ENCODE assay signal across 4 fruit fly cellular contexts in the genomic region with DNA sequence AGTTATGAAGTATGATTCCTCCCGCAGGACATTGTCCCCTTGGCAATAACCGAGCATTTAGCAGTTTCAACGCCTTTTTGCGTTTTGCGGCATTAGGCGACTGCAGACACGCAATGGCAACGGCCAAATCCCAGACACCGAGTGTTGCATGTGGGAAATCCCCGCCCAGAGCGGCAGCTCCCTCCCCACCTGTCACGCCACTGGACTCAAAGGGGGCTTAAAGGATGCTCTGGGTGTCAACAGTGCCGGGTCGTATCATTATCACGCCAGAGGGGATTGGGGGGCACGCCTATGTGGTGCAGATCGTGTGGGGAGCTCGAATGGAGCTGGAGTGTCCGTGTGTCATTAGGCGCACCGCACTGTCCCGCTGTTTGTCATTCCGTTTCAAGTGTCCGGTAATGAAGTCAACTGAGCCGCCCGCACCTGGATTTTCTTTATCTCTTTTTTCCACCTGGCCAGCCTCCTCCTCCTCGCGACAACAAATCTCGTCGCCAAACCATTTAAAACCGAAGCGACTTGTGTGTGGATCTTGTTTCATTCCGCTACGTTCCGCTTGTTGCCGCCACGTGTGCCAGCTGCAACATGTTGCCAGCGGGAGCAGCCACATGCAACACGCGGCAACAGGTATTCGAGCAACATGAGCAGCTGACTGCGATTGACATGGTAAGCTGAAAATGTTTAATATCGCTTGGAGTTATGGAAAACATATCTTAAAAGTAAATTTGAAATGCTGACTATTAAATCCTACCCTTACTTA.
TF ChIP-seq lines count a peak whose summit lies in the region.

No protein-coding gene starts in this region.

- no peak for TF ChIP-seq CTCF in whole organism, embryonic (GFP tag; optimal IDR thresholded peaks at IDR 0.05; lab: Kevin White, UChicago)

TF ChIP-seq in whole organism, embryonic, 481 proteins besides CTCF, POLR2A, EP300 and RAD21 (continues in another document):
- TF ChIP-seq CG9817 (tag; optimal IDR thresholded peaks at IDR 0.05; lab: Kevin White, UChicago) (no peak), CG11504 (tag; optimal IDR thresholded peaks at IDR 0.05; lab: Kevin White, UChicago) (peak; percentile 99), scrt (GFP tag; optimal IDR thresholded peaks at IDR 0.05; lab: Kevin White, UChicago) (peak; percentile 94), chm (GFP tag; IDR thresholded peaks at IDR 0.05; lab: Robert Waterston, UW) (no peak), lilli (GFP tag; optimal IDR thresholded peaks at IDR 0.05; lab: Kevin White, UChicago) (no peak), sug (tag; optimal IDR thresholded peaks at IDR 0.05; lab: Kevin White, UChicago) (no peak), CG1233 (GFP tag; optimal IDR thresholded peaks at IDR 0.05; lab: Kevin White, UChicago) (no peak), CG17186 (GFP tag; optimal IDR thresholded peaks at IDR 0.05; lab: Kevin White, UChicago) (no peak), CG17328 (GFP tag; IDR thresholded peaks at IDR 0.05; lab: Robert Waterston, UW) (no peak), wor (GFP tag; IDR thresholded peaks at IDR 0.05; lab: Robert Waterston, UW) (no peak), CG5180 (GFP tag; optimal IDR thresholded peaks at IDR 0.05; lab: Kevin White, UChicago) (peak; percentile 72), az2 (GFP tag; optimal IDR thresholded peaks at IDR 0.05; lab: Kevin White, UChicago) (no peak), hkb (optimal IDR thresholded peaks at IDR 0.05; lab: Kevin White, UChicago) (no peak), hkb (GFP tag; IDR thresholded peaks at IDR 0.05; lab: Robert Waterston, UW) (no peak), CG6683 (GFP tag; optimal IDR thresholded peaks at IDR 0.05; lab: Kevin White, UChicago) (no peak), chinmo (GFP tag; IDR thresholded peaks at IDR 0.05; lab: Robert Waterston, UW; ENCODE audit: partially characterized antibody) (no peak), pfk (GFP tag; optimal IDR thresholded peaks at IDR 0.05; lab: Kevin White, UChicago) (peak; percentile 96), CG9797 (GFP tag; optimal IDR thresholded peaks at IDR 0.05; lab: Kevin White, UChicago) (no peak), CG9215 (GFP tag; IDR thresholded peaks at IDR 0.05; lab: Robert Waterston, UW) (no peak), CG15514 (GFP tag; optimal IDR thresholded peaks at IDR 0.05; lab: Kevin White, UChicago) (no peak), Nf-YA (GFP tag; IDR thresholded peaks at IDR 0.05; lab: Robert Waterston, UW) (no peak)

TF ChIP-seq in whole organism, prepupa, 60 proteins besides CTCF, POLR2A, EP300 and RAD21:
- TF ChIP-seq salr (GFP tag; optimal IDR thresholded peaks at IDR 0.05; lab: Kevin White, UChicago): no peak
- no peak for TF ChIP-seq Ets96B (tag; optimal IDR thresholded peaks at IDR 0.05; lab: Kevin White, UChicago)
- TF ChIP-seq ss (GFP tag; optimal IDR thresholded peaks at IDR 0.05; lab: Kevin White, UChicago): peak in 1 of 2 experiments; percentile 69
- no peak for TF ChIP-seq Smox (GFP tag; optimal IDR thresholded peaks at IDR 0.05; lab: Kevin White, UChicago)
- 0 out of 2 replicates have a peak, but pooled peaks have one; percentile 12 for TF ChIP-seq CG15336 (GFP tag; IDR thresholded peaks at IDR 0.05; lab: Robert Waterston, UW)
- no peak for TF ChIP-seq CG6276 (GFP tag; optimal IDR thresholded peaks at IDR 0.05; lab: Kevin White, UChicago)
- peak; percentile 45 for TF ChIP-seq Eip78C (GFP tag; lab: Kevin White, UChicago)

TF ChIP-seq in whole organism, pupa, 21 proteins besides CTCF, POLR2A, EP300 and RAD21:
- TF ChIP-seq Pif1B (GFP tag; optimal IDR thresholded peaks at IDR 0.05; lab: Kevin White, UChicago) (no peak), Snoo (tag; optimal IDR thresholded peaks at IDR 0.05; lab: Kevin White, UChicago) (no peak), CG12605 (GFP tag; IDR thresholded peaks at IDR 0.05; lab: Robert Waterston, UW) (peak; percentile 65; the same call in 1 of the 2 replicates), CG9948 (tag; optimal IDR thresholded peaks at IDR 0.05; lab: Kevin White, UChicago) (no peak), CG17806 (tag; optimal IDR thresholded peaks at IDR 0.05; lab: Kevin White, UChicago) (no peak), CG13204 (GFP tag; optimal IDR thresholded peaks at IDR 0.05; lab: Kevin White, UChicago) (peak; percentile 23), gl (tag; optimal IDR thresholded peaks at IDR 0.05; lab: Kevin White, UChicago) (no peak), rn (GFP tag; IDR thresholded peaks at IDR 0.05; lab: Robert Waterston, UW) (no peak), CG8159 (tag; optimal IDR thresholded peaks at IDR 0.05; lab: Kevin White, UChicago) (no peak), CG4496 (GFP tag; IDR thresholded peaks at IDR 0.05; lab: Robert Waterston, UW) (peak; percentile 51; the same call in 1 of the 3 replicates), CG34367 (tag; optimal IDR thresholded peaks at IDR 0.05; lab: Kevin White, UChicago) (no peak)

TF ChIP-seq in whole organism, wandering third instar larva, 38 proteins besides CTCF, POLR2A, EP300 and RAD21:
- peak; percentile 10 for TF ChIP-seq Dif (GFP tag; optimal IDR thresholded peaks at IDR 0.05; lab: Kevin White, UChicago; ENCODE audit: partially characterized antibody)
- no peak for TF ChIP-seq Mio (GFP tag; optimal IDR thresholded peaks at IDR 0.05; lab: Kevin White, UChicago)
TF ChIP-seq in whole organism, wandering third instar larva: peak in this region for 1.
